Fruit fly (Drosophila melanogaster): ENCODE results near the gene CG33641.

DNA sequence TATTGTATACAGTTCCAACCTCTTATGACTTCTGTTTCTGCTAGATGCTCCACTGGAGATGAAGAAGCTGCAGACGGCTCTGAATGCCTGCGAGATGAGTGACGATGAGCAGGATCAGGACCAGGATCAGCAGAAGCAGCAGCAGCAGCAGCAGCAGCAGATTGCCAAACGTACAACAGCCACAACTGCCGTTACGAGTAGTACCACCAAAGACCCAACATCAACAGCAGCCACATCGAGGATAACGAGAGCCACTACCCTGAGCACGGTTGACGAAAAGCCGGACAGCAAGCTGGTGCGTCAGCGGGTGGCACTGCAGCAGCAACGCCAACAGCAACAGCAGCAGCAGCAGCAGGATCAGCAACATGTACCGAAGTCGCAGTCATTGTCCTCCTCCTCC, 30.9 kb upstream of the CG33641 start:
- TF ChIP-seq CG8478 (optimal IDR thresholded peaks at IDR 0.05), result no peak
- TF ChIP-seq pan (optimal IDR thresholded peaks at IDR 0.05), result no peak
- TF ChIP-seq Dll (optimal IDR thresholded peaks at IDR 0.05), result no peak
- no peak for TF ChIP-seq EcR (GFP tag; optimal IDR thresholded peaks at IDR 0.05)
